Fruit fly (Drosophila melanogaster) whole organism, pupa: Measurements from ENCODE around the gene Prosbeta3.

Source experiments
- CG10348 ChIP-seq: fragments of 200-800 bp; sonication (Bioruptor generic); IDR thresholded peaks from 2 replicates; pipeline ENCODE4 v1.3.6; 2022; ENCODE audit warnings: missing biosample characterization, missing genetic modification characterization
- CG12605 ChIP-seq: fragments of 200-800 bp; sonication (Bioruptor generic); IDR thresholded peaks from 2 replicates; pipeline ENCODE4 v1.3.6; 2022; ENCODE audit warnings: missing biosample characterization, missing genetic modification characterization
- CG13204 ChIP-seq: fragments of 200-800 bp; sonication (Bioruptor generic); optimal IDR thresholded peaks from 2 replicates; lab custom pipeline; 2018; ENCODE audit warnings: missing biosample characterization, mild to moderate bottlenecking, missing genetic modification characterization, moderate library complexity
- CG14655 ChIP-seq: fragments of 200-800 bp; sonication (Bioruptor generic); optimal IDR thresholded peaks from 3 replicates; lab custom pipeline; 2017; ENCODE audit warnings: mild to moderate bottlenecking, missing biosample characterization, missing genetic modification reagents, missing genetic modification characterization
- CG15710 ChIP-seq: fragments of 200-800 bp; sonication (Bioruptor generic); optimal IDR thresholded peaks from 2 replicates; lab custom pipeline; 2018; ENCODE audit warnings: missing biosample characterization, mild to moderate bottlenecking, missing genetic modification characterization, moderate library complexity
- CG32121 ChIP-seq: fragments of 200-800 bp; sonication (Bioruptor generic); IDR thresholded peaks from 2 replicates; pipeline ENCODE4 v1.3.6; 2022; ENCODE audit warnings: missing biosample characterization, missing genetic modification characterization
- CG34367 ChIP-seq: fragments of 200-800 bp; sonication (Bioruptor generic); optimal IDR thresholded peaks from 2 replicates; lab custom pipeline; 2018; ENCODE audit warnings: missing biosample characterization, mild to moderate bottlenecking, missing genetic modification characterization
- CG4496 ChIP-seq: fragments of 200-800 bp; sonication (Bioruptor generic); IDR thresholded peaks from 3 replicates; pipeline ENCODE4 v1.3.6; 2022; ENCODE audit warnings: missing biosample characterization, missing genetic modification characterization
- CG8159 ChIP-seq: fragments of 200-800 bp; sonication (Bioruptor generic); optimal IDR thresholded peaks from 3 replicates; lab custom pipeline; 2018; ENCODE audit warnings: missing biosample characterization, mild to moderate bottlenecking, missing genetic modification characterization, moderate library complexity
- CG8301 ChIP-seq: fragments of 200-800 bp; sonication (Bioruptor generic); optimal IDR thresholded peaks from 2 replicates; lab custom pipeline; 2018; ENCODE audit warnings: missing biosample characterization, mild to moderate bottlenecking, missing genetic modification characterization
- CG9948 ChIP-seq: fragments of 200-800 bp; sonication (Bioruptor generic); optimal IDR thresholded peaks from 2 replicates; lab custom pipeline; 2018; ENCODE audit warnings: missing biosample characterization, mild to moderate bottlenecking, missing genetic modification characterization, moderate library complexity
- D1 ChIP-seq: fragments of 200-800 bp; sonication (Bioruptor generic); optimal IDR thresholded peaks from 2 replicates; lab custom pipeline; 2018; ENCODE audit warnings: missing biosample characterization, mild to moderate bottlenecking, missing genetic modification characterization, moderate library complexity
- EcR ChIP-seq: fragments of 200-800 bp; sonication (Bioruptor generic); optimal IDR thresholded peaks from 3 replicates; lab custom pipeline; 2019; ENCODE audit warnings: missing biosample characterization, missing genetic modification characterization, mild to moderate bottlenecking, moderate library complexity, missing genetic modification reagents
- Ets98B ChIP-seq: fragments of 200-800 bp; sonication (Bioruptor generic); IDR thresholded peaks from 2 replicates; pipeline ENCODE4 v1.3.6; 2022; ENCODE audit warnings: missing biosample characterization, missing genetic modification characterization
- Pif1A ChIP-seq: fragments of 200-800 bp; sonication (Bioruptor generic); optimal IDR thresholded peaks from 3 replicates; lab custom pipeline; 2016; ENCODE audit warnings: missing biosample characterization, missing genetic modification characterization
- Pif1B ChIP-seq: fragments of 200-800 bp; sonication (Bioruptor generic); optimal IDR thresholded peaks from 3 replicates; lab custom pipeline; 2016; ENCODE audit warnings: missing biosample characterization, missing genetic modification characterization
- Snoo ChIP-seq: fragments of 200-800 bp; sonication (Bioruptor generic); optimal IDR thresholded peaks from 3 replicates; lab custom pipeline; 2017; ENCODE audit warnings: missing biosample characterization, mild to moderate bottlenecking, missing genetic modification characterization, inconsistent platforms
- fd96Ca ChIP-seq: fragments of 200-800 bp; sonication (Bioruptor generic); IDR thresholded peaks from 3 replicates; pipeline ENCODE4 v1.3.6; 2022; ENCODE audit warnings: missing biosample characterization, missing genetic modification characterization
- gl ChIP-seq: fragments of 200-800 bp; sonication (Bioruptor generic); optimal IDR thresholded peaks from 2 replicates; lab custom pipeline; 2018; ENCODE audit warnings: missing biosample characterization, mild to moderate bottlenecking, missing genetic modification characterization
- rn ChIP-seq: fragments of 200-800 bp; sonication (Bioruptor generic); IDR thresholded peaks from 2 replicates; pipeline ENCODE4 v1.3.6; 2022; ENCODE audit warnings: missing biosample characterization, missing genetic modification characterization

The Prosbeta3 gene

DNA sequence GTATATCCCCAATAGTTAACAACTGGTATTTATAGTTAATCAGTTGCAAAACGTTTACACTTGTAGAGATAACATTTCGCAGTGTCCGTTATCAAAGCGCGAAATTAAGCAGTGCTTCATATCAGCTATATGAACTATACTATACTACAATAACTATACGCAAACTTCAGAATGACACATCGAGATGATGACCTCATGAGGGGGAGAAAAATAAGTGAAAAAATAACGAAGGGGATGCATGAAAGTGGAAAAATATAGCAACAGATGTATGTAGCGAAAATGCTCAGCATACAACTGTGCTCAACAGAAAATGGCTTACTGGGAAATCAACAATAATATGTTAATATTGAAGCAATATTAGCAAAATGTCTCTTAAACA is 24.7 kb upstream of the Prosbeta3 start:
- TF ChIP-seq fd96Ca (GFP tag; lab: Robert Waterston, UW) (no peak), EcR (GFP tag; lab: Kevin White, UChicago) (peak; percentile 11), gl (no peak)

DNA sequence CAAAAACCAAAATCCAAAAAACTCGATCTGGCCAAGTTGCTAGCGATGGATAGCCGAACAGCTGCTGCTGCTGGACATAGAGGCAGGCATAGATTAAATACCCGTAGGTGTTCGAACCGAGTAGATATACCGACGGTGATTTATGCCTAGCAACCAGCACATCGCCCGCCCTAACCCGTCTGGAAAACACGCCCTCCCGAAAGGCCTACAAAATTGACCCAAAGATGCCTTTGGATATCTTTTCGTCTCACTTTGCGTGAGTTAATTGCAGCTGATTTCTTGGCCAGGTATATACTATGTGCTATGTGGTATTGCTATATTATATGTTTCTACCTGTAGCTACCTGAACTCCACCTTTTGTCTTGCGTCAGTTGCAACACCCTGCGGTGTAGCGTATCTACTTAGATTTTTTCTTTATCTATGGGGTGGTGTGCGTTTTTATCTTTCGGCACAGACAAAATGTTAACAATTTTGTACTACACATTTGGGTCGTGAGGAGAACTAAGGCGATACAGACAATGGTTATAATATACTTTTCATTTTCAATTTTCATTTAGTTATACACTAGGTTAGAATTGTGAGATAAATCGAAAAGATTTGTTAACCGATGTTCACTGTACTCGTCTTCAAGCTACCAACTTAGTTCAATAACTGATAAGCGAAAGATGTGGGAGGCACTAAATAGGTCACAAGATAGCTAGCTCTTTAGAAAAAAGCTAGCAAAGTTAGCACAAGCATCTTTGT is 24.2 kb upstream of the Prosbeta3 start:
- TF ChIP-seq CG34367 (tag; lab: Kevin White, UChicago) (no peak), CG12605 (GFP tag; lab: Robert Waterston, UW) (no peak), Snoo (tag; lab: Kevin White, UChicago) (no peak), CG13204 (GFP tag; lab: Kevin White, UChicago) (no peak), fd96Ca (GFP tag; lab: Robert Waterston, UW) (no peak), CG14655 (GFP tag; lab: Kevin White, UChicago) (no peak), rn (no peak), Ets98B (GFP tag; lab: Robert Waterston, UW) (no peak), CG10348 (no peak), CG9948 (tag; lab: Kevin White, UChicago) (no peak), CG32121 (GFP tag; lab: Robert Waterston, UW) (no peak), D1 (tag; lab: Kevin White, UChicago) (no peak)

DNA sequence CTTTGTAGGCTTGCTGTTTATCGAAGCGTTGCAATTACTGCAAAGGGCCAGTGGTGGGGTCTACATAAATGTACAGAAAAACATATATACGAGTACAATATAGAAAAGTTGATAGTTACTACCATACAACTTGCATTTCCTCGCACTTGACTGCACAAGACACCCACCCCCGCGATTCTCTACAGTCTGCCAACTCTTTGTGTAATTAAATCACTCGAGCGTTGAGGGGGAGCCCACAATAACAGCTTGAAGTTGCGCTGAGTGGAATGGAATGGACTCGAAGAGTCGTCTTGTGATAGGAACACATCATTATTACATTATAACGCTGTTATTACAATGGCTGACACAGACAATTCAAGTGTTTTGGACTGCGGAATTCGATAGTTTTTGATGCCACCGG is 23.4 kb upstream of the Prosbeta3 start:
- TF ChIP-seq EcR (GFP tag; lab: Kevin White, UChicago): peak; percentile 29
- TF ChIP-seq CG32121 (GFP tag; lab: Robert Waterston, UW): no peak

DNA sequence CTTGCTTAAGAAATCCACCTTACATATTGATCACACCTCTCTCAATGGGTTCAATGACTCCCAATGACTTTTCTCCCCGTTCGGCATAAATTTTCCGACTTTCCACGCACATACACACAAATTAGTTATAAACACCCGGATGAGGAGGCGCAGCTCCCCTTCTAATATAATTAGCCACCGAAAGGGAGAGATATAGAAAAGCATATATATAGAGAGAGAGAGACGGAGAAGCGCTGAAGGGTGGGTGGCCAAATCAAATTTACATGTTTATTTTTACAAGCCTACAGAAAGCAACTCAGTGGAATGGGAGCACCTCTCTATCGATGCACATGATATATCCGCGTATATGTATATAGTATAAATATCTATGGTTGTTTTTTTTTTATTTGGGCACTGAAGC is 22.7 kb upstream of the Prosbeta3 start:
- TF ChIP-seq CG34367 (tag; lab: Kevin White, UChicago) (no peak), EcR (GFP tag; lab: Kevin White, UChicago) (no peak), rn (no peak), CG8301 (no peak), Pif1A (GFP tag; lab: Kevin White, UChicago) (no peak), CG32121 (GFP tag; lab: Robert Waterston, UW) (no peak), CG13204 (GFP tag; lab: Kevin White, UChicago) (no peak), CG9948 (tag; lab: Kevin White, UChicago) (no peak), Ets98B (GFP tag; lab: Robert Waterston, UW) (no peak), Pif1B (GFP tag; lab: Kevin White, UChicago) (no peak), CG4496 (GFP tag; lab: Robert Waterston, UW) (no peak), gl (no peak), CG15710 (tag; lab: Kevin White, UChicago) (no peak), CG12605 (GFP tag; lab: Robert Waterston, UW) (no peak), CG8159 (tag; lab: Kevin White, UChicago) (no peak), CG10348 (no peak), D1 (tag; lab: Kevin White, UChicago) (no peak), CG14655 (GFP tag; lab: Kevin White, UChicago) (no peak), fd96Ca (GFP tag; lab: Robert Waterston, UW) (no peak), Snoo (tag; lab: Kevin White, UChicago) (no peak)

DNA sequence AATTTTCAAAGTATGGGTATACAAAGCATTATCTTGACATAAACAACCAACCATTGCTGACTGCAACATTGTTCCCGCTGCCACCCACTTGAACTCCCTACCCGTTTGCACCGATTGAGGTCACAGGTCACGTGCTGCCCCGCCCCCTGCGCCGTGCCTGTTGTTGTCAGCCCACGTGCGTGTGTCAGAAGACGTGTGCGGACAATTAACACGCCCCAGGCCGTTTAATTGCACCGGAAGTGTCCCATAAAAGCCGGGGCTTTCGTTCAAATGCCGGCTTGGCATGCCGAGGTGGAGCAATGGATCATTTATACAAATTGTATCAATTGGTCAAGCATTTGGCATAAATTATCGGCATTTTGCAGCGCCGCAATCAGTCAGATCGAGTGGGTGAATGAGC is 21.1 kb upstream of the Prosbeta3 start:
- TF ChIP-seq CG8159 (tag; lab: Kevin White, UChicago) (no peak), CG9948 (tag; lab: Kevin White, UChicago) (no peak), CG8301 (no peak), CG14655 (GFP tag; lab: Kevin White, UChicago) (no peak), CG13204 (GFP tag; lab: Kevin White, UChicago) (no peak), CG4496 (GFP tag; lab: Robert Waterston, UW) (no peak), Snoo (tag; lab: Kevin White, UChicago) (no peak), CG32121 (GFP tag; lab: Robert Waterston, UW) (no peak), Pif1B (GFP tag; lab: Kevin White, UChicago) (no peak), rn (no peak), D1 (tag; lab: Kevin White, UChicago) (no peak), CG12605 (GFP tag; lab: Robert Waterston, UW) (no peak), CG10348 (no peak), fd96Ca (GFP tag; lab: Robert Waterston, UW) (no peak), CG15710 (tag; lab: Kevin White, UChicago) (no peak)
- TF ChIP-seq, all 21 proteins: peak for 0

DNA sequence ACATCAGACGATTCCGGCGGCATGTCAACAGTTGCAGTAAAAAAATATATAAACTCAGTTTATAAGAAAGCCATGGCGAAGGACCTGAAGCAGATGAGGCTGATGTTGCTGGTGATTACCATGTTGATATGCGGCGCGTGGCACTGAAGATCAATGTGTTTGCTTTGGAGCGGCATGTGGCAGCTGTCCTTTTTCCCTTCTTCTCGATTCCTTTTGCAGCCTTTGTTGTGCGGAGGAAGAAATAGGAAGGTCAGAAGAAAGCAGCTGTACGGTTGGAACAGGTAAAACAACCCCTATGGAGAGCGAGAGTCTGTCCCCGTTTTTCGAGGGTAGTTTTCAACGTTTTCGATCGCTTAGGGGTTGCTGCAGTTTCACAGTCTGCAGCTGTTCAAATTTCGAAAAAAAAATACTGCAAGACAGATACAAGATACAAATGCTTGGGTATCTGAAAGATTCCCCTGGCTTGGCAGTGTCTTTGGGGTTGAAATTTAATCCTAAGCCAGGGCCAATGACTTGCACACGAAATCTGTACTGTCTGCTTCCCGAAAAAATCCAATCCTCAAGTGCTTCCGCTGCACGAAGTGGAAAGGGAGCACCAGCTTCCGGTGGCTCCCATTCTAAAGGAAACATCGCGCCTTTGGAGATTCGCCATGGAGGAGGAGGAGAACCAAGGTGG is 18.9 kb upstream of the Prosbeta3 start:
- no peak for TF ChIP-seq CG34367 (tag; lab: Kevin White, UChicago)
- no peak for TF ChIP-seq CG8159 (tag; lab: Kevin White, UChicago)
- TF ChIP-seq Pif1A (GFP tag; lab: Kevin White, UChicago): no peak
- TF ChIP-seq CG12605 (GFP tag; lab: Robert Waterston, UW): no peak
- no peak for TF ChIP-seq rn
- TF ChIP-seq CG10348: no peak
- no peak for TF ChIP-seq EcR (GFP tag; lab: Kevin White, UChicago)
- no peak for TF ChIP-seq CG9948 (tag; lab: Kevin White, UChicago)
- TF ChIP-seq CG15710 (tag; lab: Kevin White, UChicago): no peak
- no peak for TF ChIP-seq fd96Ca (GFP tag; lab: Robert Waterston, UW)
- TF ChIP-seq, all 21 proteins: peak for 0
